Fruit fly (Drosophila melanogaster) Kc167 (cell line): ENCODE measurements around the gene PpD6.

ENCODE experiments used
- Myc ChIP-seq: fragments of >200 bp; optimal IDR thresholded peaks from 2 replicates; lab custom pipeline; 2017; ENCODE audit warnings: missing external identifiers
- Sin3A ChIP-seq: fragments of >200 bp; optimal IDR thresholded peaks from 2 replicates; lab custom pipeline; 2018; ENCODE audit warnings: missing external identifiers
- h ChIP-seq: fragments of >200 bp; optimal IDR thresholded peaks from 3 replicates; lab custom pipeline; 2018; ENCODE audit warnings: missing external identifiers
- insv ChIP-seq: fragments of >200 bp; optimal IDR thresholded peaks from 3 replicates; lab custom pipeline; 2018; ENCODE audit warnings: missing external identifiers
- psq ChIP-seq: fragments of >200 bp; optimal IDR thresholded peaks from 2 replicates; lab custom pipeline; 2017; ENCODE audit warnings: missing external identifiers
- ttk ChIP-seq: sonication (Bioruptor generic); optimal IDR thresholded peaks from 2 replicates; lab custom pipeline; 2017; ENCODE audit warnings: missing external identifiers

The PpD6 gene

dm6 chr2L:3109372-3109771 is at the start of gene PpD6:
Gene PpD6 (plus strand): TSS chr2L:3109672.
- no peak for TF ChIP-seq psq (lab: Kevin White, UChicago)
- no peak for TF ChIP-seq Myc
- no peak for TF ChIP-seq ttk (lab: Kevin White, UChicago)
- TF ChIP-seq Sin3A (lab: Kevin White, UChicago), result no peak
- TF ChIP-seq insv (lab: Kevin White, UChicago), result no peak
- no peak for TF ChIP-seq h (lab: Kevin White, UChicago)

- TF ChIP-seq insv (lab: Kevin White, UChicago), result no peak
- no peak for TF ChIP-seq h (lab: Kevin White, UChicago)
- no peak for TF ChIP-seq Myc
- no peak for TF ChIP-seq Sin3A (lab: Kevin White, UChicago)
- no peak for TF ChIP-seq ttk (lab: Kevin White, UChicago)
- no peak for TF ChIP-seq psq (lab: Kevin White, UChicago)
Measured at dm6 chr2L:3078741-3079140, 30.7 kb upstream of the PpD6 start.

- TF ChIP-seq ttk (lab: Kevin White, UChicago), result no peak
- no peak for TF ChIP-seq Sin3A (lab: Kevin White, UChicago)
- TF ChIP-seq Myc, result no peak
- no peak for TF ChIP-seq insv (lab: Kevin White, UChicago)
- no peak for TF ChIP-seq psq (lab: Kevin White, UChicago)
- no peak for TF ChIP-seq h (lab: Kevin White, UChicago)
Measured at dm6 chr2L:3082895-3083294, 26.6 kb upstream of the PpD6 start.

dm6 chr2L:3083510-3083909 is 26.0 kb upstream of the PpD6 start:
- TF ChIP-seq Myc (no peak), Sin3A (lab: Kevin White, UChicago) (no peak), ttk (lab: Kevin White, UChicago) (no peak), insv (lab: Kevin White, UChicago) (no peak), psq (lab: Kevin White, UChicago) (no peak), h (lab: Kevin White, UChicago) (no peak)

dm6 chr2L:3086290-3086876 is 23.1 kb upstream of the PpD6 start:
- TF ChIP-seq ttk (lab: Kevin White, UChicago) (no peak), Sin3A (lab: Kevin White, UChicago) (no peak), psq (lab: Kevin White, UChicago) (no peak), insv (lab: Kevin White, UChicago) (no peak), Myc (no peak), h (lab: Kevin White, UChicago) (no peak)

dm6 chr2L:3088238-3088874 is 21.1 kb upstream of the PpD6 start:
- no peak for TF ChIP-seq Myc
- no peak for TF ChIP-seq h (lab: Kevin White, UChicago)
- no peak for TF ChIP-seq psq (lab: Kevin White, UChicago)
- no peak for TF ChIP-seq insv (lab: Kevin White, UChicago)
- no peak for TF ChIP-seq Sin3A (lab: Kevin White, UChicago)
- TF ChIP-seq ttk (lab: Kevin White, UChicago), result no peak

- TF ChIP-seq ttk (lab: Kevin White, UChicago) (no peak), h (lab: Kevin White, UChicago) (no peak), Myc (no peak), Sin3A (lab: Kevin White, UChicago) (no peak), insv (lab: Kevin White, UChicago) (no peak), psq (lab: Kevin White, UChicago) (no peak)
Measured at dm6 chr2L:3090245-3090644, 19.2 kb upstream of the PpD6 start.

dm6 chr2L:3092535-3092934 is 16.9 kb upstream of the PpD6 start:
- no peak for TF ChIP-seq psq (lab: Kevin White, UChicago)
- no peak for TF ChIP-seq ttk (lab: Kevin White, UChicago)
- no peak for TF ChIP-seq insv (lab: Kevin White, UChicago)
- no peak for TF ChIP-seq h (lab: Kevin White, UChicago)
- no peak for TF ChIP-seq Myc
- TF ChIP-seq Sin3A (lab: Kevin White, UChicago), result no peak

dm6 chr2L:3094901-3095777 is 14.3 kb upstream of the PpD6 start:
- TF ChIP-seq ttk (lab: Kevin White, UChicago), result no peak
- no peak for TF ChIP-seq Sin3A (lab: Kevin White, UChicago)
- no peak for TF ChIP-seq h (lab: Kevin White, UChicago)
- TF ChIP-seq insv (lab: Kevin White, UChicago), result no peak
- no peak for TF ChIP-seq Myc
- no peak for TF ChIP-seq psq (lab: Kevin White, UChicago)

- TF ChIP-seq ttk (lab: Kevin White, UChicago), result no peak
- no peak for TF ChIP-seq Sin3A (lab: Kevin White, UChicago)
- TF ChIP-seq Myc, result no peak
- TF ChIP-seq psq (lab: Kevin White, UChicago), result no peak
- TF ChIP-seq h (lab: Kevin White, UChicago), result no peak
- no peak for TF ChIP-seq insv (lab: Kevin White, UChicago)
Measured at dm6 chr2L:3099930-3100329, 9.5 kb upstream of the PpD6 start.

- TF ChIP-seq Sin3A (lab: Kevin White, UChicago) (no peak), ttk (lab: Kevin White, UChicago) (no peak), h (lab: Kevin White, UChicago) (no peak), insv (lab: Kevin White, UChicago) (no peak), psq (lab: Kevin White, UChicago) (no peak), Myc (no peak)
Measured at dm6 chr2L:3100812-3101211, 8.7 kb upstream of the PpD6 start.
